Worm (Caenorhabditis elegans) whole organism, young adult: Measurements from ENCODE around the gene F13A7.11.
A peak's percentile ranks its signal among the peaks of the same experiment; 100 is the strongest.

Source experiments
- B0261.1 ChIP-seq: sonication (generic microtip); optimal IDR thresholded peaks from 2 replicates; lab custom pipeline; 2016; ENCODE audit warnings: mild to moderate bottlenecking, missing genetic modification characterization, moderate library complexity, missing compliant biosample characterization
- F22D6.2 ChIP-seq: sonication (generic microtip); optimal IDR thresholded peaks from 2 replicates; lab custom pipeline; 2016; ENCODE audit warnings: mild to moderate bottlenecking, missing genetic modification characterization, missing compliant biosample characterization
- F39B2.1 ChIP-seq: fragments of 200-800 bp; sonication (Bioruptor generic); IDR thresholded peaks from 2 replicates; pipeline ENCODE4 v1.3.6; 2022; ENCODE audit warnings: missing genetic modification reagents, missing genetic modification characterization, missing compliant biosample characterization
- F55B11.4 ChIP-seq: sonication (generic microtip); optimal IDR thresholded peaks from 2 replicates; lab custom pipeline; 2016; ENCODE audit warnings: missing compliant biosample characterization, missing genetic modification characterization, borderline replicate concordance; ENCODE audit not compliant: insufficient read depth
- F57A8.1 ChIP-seq: fragments of 200-800 bp; sonication (Bioruptor generic); optimal IDR thresholded peaks from 2 replicates; lab custom pipeline; 2018; ENCODE audit warnings: mild to moderate bottlenecking, missing genetic modification characterization, moderate library complexity, missing compliant biosample characterization
- T26A5.8 ChIP-seq: sonication (generic microtip); optimal IDR thresholded peaks from 2 replicates; lab custom pipeline; 2016; ENCODE audit warnings: missing genetic modification characterization, missing compliant biosample characterization
- Y53G8AR.9 ChIP-seq: fragments of 200-800 bp; sonication (Bioruptor generic); conservative IDR thresholded peaks from 2 replicates; pipeline ENCODE4 v1.3.6; 2022; ENCODE audit warnings: missing genetic modification reagents, missing genetic modification characterization, missing compliant biosample characterization
- akir-1 ChIP-seq: fragments of 200-800 bp; sonication (Bioruptor generic); optimal IDR thresholded peaks from 2 replicates; lab custom pipeline; 2018; ENCODE audit warnings: mild to moderate bottlenecking, missing genetic modification characterization, moderate library complexity, missing compliant biosample characterization
- ama-1 ChIP-seq, 3 experiments: fragments of 150-350 bp in 1 of 3; sonication (generic microtip) in 2 of 3; optimal IDR thresholded peaks; 2 replicates each; lab custom pipeline; 2014 to 2018; ENCODE audit warnings: missing biosample characterization in 2 of 3, missing genetic modification characterization in 2 of 3, missing genetic modification reagents in 2 of 3
- atf-7 ChIP-seq: sonication (generic microtip); optimal IDR thresholded peaks from 2 replicates; lab custom pipeline; 2017; ENCODE audit warnings: mild to moderate bottlenecking, missing genetic modification characterization, missing compliant biosample characterization
- ccch-3 ChIP-seq: fragments of 200-800 bp; sonication (Bioruptor generic); optimal IDR thresholded peaks from 2 replicates; lab custom pipeline; 2018; ENCODE audit warnings: mild to moderate bottlenecking, missing genetic modification characterization, missing compliant biosample characterization
- cebp-1 ChIP-seq, 2 experiments: fragments of 200-800 bp in 1 of 2; sonication (Bioruptor generic) in 1 of 2; sonication (generic microtip) in 1 of 2; IDR thresholded peaks in 1 of 2; optimal IDR thresholded peaks in 1 of 2; 2 replicates each; pipeline versions ENCODE4 v1.3.6 to Lab custom; 2017 to 2022; ENCODE audit warnings: missing compliant biosample characterization in 2 of 2, missing genetic modification characterization in 2 of 2, mild to moderate bottlenecking in 1 of 2, missing genetic modification reagents in 1 of 2, moderate library complexity in 1 of 2
- cebp-2 ChIP-seq: fragments of 200-800 bp; sonication (Bioruptor generic); IDR thresholded peaks from 2 replicates; pipeline ENCODE4 v1.3.6; 2022; ENCODE audit warnings: missing genetic modification characterization, missing compliant biosample characterization
- ceh-100 ChIP-seq: fragments of 200-800 bp; sonication (Bioruptor generic); IDR thresholded peaks from 2 replicates; pipeline ENCODE4 v1.3.6; 2022; ENCODE audit warnings: missing genetic modification reagents, missing genetic modification characterization, missing compliant biosample characterization
- ceh-79 ChIP-seq: sonication (generic microtip); optimal IDR thresholded peaks from 2 replicates; lab custom pipeline; 2017; ENCODE audit warnings: mild to moderate bottlenecking, missing genetic modification characterization, missing compliant biosample characterization
- chd-7 ChIP-seq: sonication (generic microtip); optimal IDR thresholded peaks from 2 replicates; lab custom pipeline; 2016; ENCODE audit warnings: mild to moderate bottlenecking, missing genetic modification characterization, moderate library complexity, missing compliant biosample characterization
- dpff-1 ChIP-seq: sonication (generic microtip); optimal IDR thresholded peaks from 2 replicates; lab custom pipeline; 2017; ENCODE audit warnings: mild to moderate bottlenecking, missing genetic modification characterization, missing compliant biosample characterization
- egl-44 ChIP-seq: fragments of 200-800 bp; sonication (Bioruptor generic); IDR thresholded peaks from 2 replicates; pipeline ENCODE4 v1.3.6; 2022; ENCODE audit warnings: missing genetic modification reagents, missing genetic modification characterization, missing compliant biosample characterization
- ets-4 ChIP-seq: fragments of 200-800 bp; sonication (Bioruptor generic); optimal IDR thresholded peaks from 2 replicates; lab custom pipeline; 2018; ENCODE audit warnings: mild to moderate bottlenecking, missing genetic modification characterization, missing compliant biosample characterization
- hlh-12 ChIP-seq: sonication (generic microtip); optimal IDR thresholded peaks from 2 replicates; lab custom pipeline; 2016; ENCODE audit warnings: missing genetic modification characterization, missing compliant biosample characterization
- hmg-1.2 ChIP-seq: fragments of 200-800 bp; sonication (Bioruptor generic); IDR thresholded peaks from 2 replicates; pipeline ENCODE4 v1.3.6; 2022; ENCODE audit warnings: missing genetic modification reagents, missing genetic modification characterization, missing compliant biosample characterization
- let-526 ChIP-seq: fragments of 200-800 bp; sonication (Bioruptor generic); IDR thresholded peaks from 2 replicates; pipeline ENCODE4 v1.3.6; 2022; ENCODE audit warnings: missing genetic modification reagents, missing genetic modification characterization, missing compliant biosample characterization
- let-607 ChIP-seq, 2 experiments: fragments of 200-800 bp in 1 of 2; sonication (Bioruptor generic) in 1 of 2; sonication (generic microtip) in 1 of 2; optimal IDR thresholded peaks; 2 replicates each; lab custom pipeline; 2016 to 2018; ENCODE audit warnings: mild to moderate bottlenecking in 2 of 2, missing compliant biosample characterization in 2 of 2, missing genetic modification characterization in 2 of 2, moderate library complexity in 2 of 2, missing genotype in 1 of 2
- lir-1 ChIP-seq: fragments of 200-800 bp; sonication (Bioruptor generic); conservative IDR thresholded peaks from 2 replicates; pipeline ENCODE4 v1.3.6; 2022; ENCODE audit warnings: missing genetic modification reagents, missing genetic modification characterization, missing compliant biosample characterization
- lsy-27 ChIP-seq: sonication (generic microtip); optimal IDR thresholded peaks from 2 replicates; lab custom pipeline; 2017; ENCODE audit warnings: missing genetic modification characterization, mild to moderate bottlenecking, missing compliant biosample characterization, antibody characterized with exemption, missing genotype, borderline replicate concordance; ENCODE audit not compliant: insufficient read depth
- nfya-1 ChIP-seq: sonication (generic microtip); optimal IDR thresholded peaks from 2 replicates; lab custom pipeline; 2017; ENCODE audit warnings: antibody characterized with exemption, missing compliant biosample characterization, missing genetic modification characterization, borderline replicate concordance; ENCODE audit not compliant: insufficient read depth
- nhr-80 ChIP-seq: sonication (generic microtip); optimal IDR thresholded peaks from 2 replicates; lab custom pipeline; 2016; ENCODE audit warnings: missing genetic modification characterization, missing compliant biosample characterization
- snpc-1.1 ChIP-seq: sonication (generic microtip); optimal IDR thresholded peaks from 2 replicates; lab custom pipeline; 2017; ENCODE audit warnings: missing genetic modification characterization, mild to moderate bottlenecking, missing compliant biosample characterization, antibody characterized with exemption, moderate library complexity, missing genotype, missing genetic modification reagents; ENCODE audit not compliant: insufficient read depth
- snpc-4 ChIP-seq, 5 experiments: fragments of 150-350 bp in 1 of 5; sonication (generic microtip) in 4 of 5; optimal IDR thresholded peaks; 2 replicates each; lab custom pipeline; 2014 to 2018; ENCODE audit warnings: missing genetic modification characterization in 5 of 5, missing biosample characterization in 3 of 5, antibody characterized with exemption in 2 of 5, mild to moderate bottlenecking in 2 of 5, missing compliant biosample characterization in 2 of 5, missing genotype in 2 of 5, moderate library complexity in 2 of 5, missing genetic modification reagents in 1 of 5
- tbp1 ChIP-seq: fragments of 200-800 bp; sonication (Bioruptor generic); optimal IDR thresholded peaks from 2 replicates; lab custom pipeline; 2018; ENCODE audit warnings: mild to moderate bottlenecking, missing genetic modification characterization, missing compliant biosample characterization
- ztf-18 ChIP-seq: sonication (generic microtip); optimal IDR thresholded peaks from 2 replicates; lab custom pipeline; 2016; ENCODE audit warnings: missing genotype, mild to moderate bottlenecking, missing genetic modification characterization, missing compliant biosample characterization
- ztf-3 ChIP-seq: fragments of 200-800 bp; sonication (Bioruptor generic); optimal IDR thresholded peaks from 2 replicates; lab custom pipeline; 2018; ENCODE audit warnings: mild to moderate bottlenecking, missing genetic modification characterization, missing compliant biosample characterization
- ztf-6 ChIP-seq: fragments of 200-800 bp; sonication (Bioruptor generic); IDR thresholded peaks from 2 replicates; pipeline ENCODE4 v1.3.6; 2022; ENCODE audit warnings: missing genetic modification reagents, missing genetic modification characterization, missing compliant biosample characterization

Gene F13A7.11

DNA sequence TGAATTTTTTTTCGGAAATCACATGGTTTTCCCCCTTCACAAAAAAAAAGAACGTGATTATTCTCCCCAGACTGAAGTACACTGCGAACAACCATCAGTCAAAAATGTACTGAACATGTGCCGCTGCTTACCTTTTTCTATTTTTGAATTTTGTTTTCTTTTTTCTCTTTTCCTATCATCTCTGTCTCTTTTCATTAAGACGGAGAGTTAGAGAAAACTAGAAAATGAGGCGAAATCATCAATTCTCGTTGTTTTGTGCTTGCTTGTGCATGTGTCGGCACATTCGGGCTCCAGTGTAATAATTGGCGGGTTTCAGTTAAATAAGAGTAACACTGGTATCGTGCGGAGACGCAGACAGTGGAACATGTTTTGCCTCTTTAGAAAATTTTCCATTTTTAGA, 42.8 kb downstream of the F13A7.11 start (continued):
- TF ChIP-seq F57A8.1 (GFP tag; lab: Kevin White, UChicago): no peak
- no peak for TF ChIP-seq hlh-12
- TF ChIP-seq ceh-79 (tag; lab: Kevin White, UChicago): no peak
- TF ChIP-seq akir-1 (GFP tag; lab: Kevin White, UChicago): no peak
- TF ChIP-seq ccch-3 (GFP tag; lab: Kevin White, UChicago): no peak
- no peak for TF ChIP-seq cebp-2 (GFP tag; lab: Robert Waterston, UW)
- no peak for TF ChIP-seq ztf-3
- TF ChIP-seq lsy-27 (tag; lab: Kevin White, UChicago): no peak
- TF ChIP-seq hmg-1.2 (GFP tag; lab: Robert Waterston, UW): peak; percentile 41; the same call in 1 of the 2 replicates
- no peak for TF ChIP-seq ama-1 (optimal IDR thresholded peaks at IDR 0.05; lab: Kevin White, UChicago)
- TF ChIP-seq ama-1 (GFP tag; optimal IDR thresholded peaks at IDR 0.05; lab: Kevin White, UChicago): no peak
- TF ChIP-seq let-526 (GFP tag; lab: Robert Waterston, UW): no peak
- no peak for TF ChIP-seq ztf-18 (tag; lab: Kevin White, UChicago)
- no peak for TF ChIP-seq ets-4 (GFP tag; lab: Kevin White, UChicago)
- TF ChIP-seq tbp1: peak; percentile 4
- TF ChIP-seq ceh-100 (GFP tag; lab: Robert Waterston, UW): no peak
- TF ChIP-seq T26A5.8 (tag; lab: Kevin White, UChicago): no peak
- TF ChIP-seq F39B2.1 (GFP tag; lab: Robert Waterston, UW): no peak
- peak; percentile 1 for TF ChIP-seq atf-7 (tag; lab: Kevin White, UChicago)
- TF ChIP-seq egl-44: no peak
- no peak for TF ChIP-seq Y53G8AR.9
- TF ChIP-seq F22D6.2 (tag; lab: Kevin White, UChicago): peak; percentile 53
- TF ChIP-seq dpff-1 (tag; lab: Kevin White, UChicago): no peak
- TF ChIP-seq let-607 (tag; optimal IDR thresholded peaks at IDR 0.05; lab: Kevin White, UChicago): no peak
- TF ChIP-seq nfya-1 (tag; lab: Kevin White, UChicago): no peak
- TF ChIP-seq B0261.1: no peak
- TF ChIP-seq nhr-80 (tag; lab: Kevin White, UChicago): peak; percentile 83
- no peak; the same call in 1 of the 2 replicates for TF ChIP-seq cebp-1 (GFP tag; IDR thresholded peaks at IDR 0.05; lab: Robert Waterston, UW)
- peak; percentile 71 for TF ChIP-seq cebp-1 (tag; optimal IDR thresholded peaks at IDR 0.05; lab: Kevin White, UChicago)

DNA sequence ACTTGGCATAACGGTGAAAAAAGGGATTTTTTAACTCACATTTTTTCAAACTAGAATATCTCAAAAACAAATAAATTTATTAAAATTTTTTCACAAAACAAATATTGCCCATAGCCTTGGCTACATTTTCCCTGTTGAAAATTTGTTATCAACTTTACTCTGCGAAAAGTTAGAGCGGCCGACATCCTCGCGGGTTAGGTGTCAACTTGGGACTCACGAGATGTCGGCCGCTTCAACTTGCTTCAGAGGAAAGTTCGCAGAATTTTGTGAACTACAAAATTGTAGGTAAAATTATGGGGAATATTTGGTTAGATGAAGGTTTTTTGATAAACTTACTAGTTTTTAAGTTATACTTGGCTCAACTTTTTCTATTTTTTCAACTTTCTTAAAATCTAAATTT, 43.3 kb downstream of the F13A7.11 start:
- TF ChIP-seq F55B11.4 (tag; lab: Kevin White, UChicago) (no peak), ztf-6 (GFP tag; lab: Robert Waterston, UW) (no peak), snpc-1.1 (tag; lab: Kevin White, UChicago) (peak; percentile 20), chd-7 (tag; lab: Kevin White, UChicago) (no peak), lir-1 (GFP tag; lab: Robert Waterston, UW) (no peak), cebp-1 (GFP tag; IDR thresholded peaks at IDR 0.05; lab: Robert Waterston, UW) (no peak), cebp-1 (tag; optimal IDR thresholded peaks at IDR 0.05; lab: Kevin White, UChicago) (no peak), snpc-4 (GFP tag; optimal IDR thresholded peaks at IDR 0.05; lab: Kevin White, UChicago) (no peak), snpc-4 (tag; optimal IDR thresholded peaks at IDR 0.05; lab: Kevin White, UChicago) (peak in 3 of 4 experiments; percentile 65 to 83 (median 82))
